Worm (Caenorhabditis elegans) whole organism, mixed stage, embryonic: ENCODE data around the gene ddx-19.

Source experiments
- nhr-12 ChIP-seq: fragments of 150-350 bp; optimal IDR thresholded peaks from 2 replicates; lab custom pipeline; 2014; ENCODE audit warnings: missing biosample characterization, missing genetic modification characterization
- nhr-237 ChIP-seq: fragments of 150-350 bp; optimal IDR thresholded peaks from 2 replicates; lab custom pipeline; 2014; ENCODE audit warnings: missing biosample characterization, missing genetic modification characterization
- nhr-28 ChIP-seq: fragments of 150-350 bp; optimal IDR thresholded peaks from 2 replicates; lab custom pipeline; 2014; ENCODE audit warnings: missing biosample characterization, missing genetic modification characterization
- pha-4 ChIP-seq: fragments of 150-350 bp; optimal IDR thresholded peaks from 2 replicates; lab custom pipeline; 2018; ENCODE audit warnings: missing biosample characterization, missing genetic modification reagents, missing genetic modification characterization
- snpc-4 ChIP-seq: fragments of 150-350 bp; optimal IDR thresholded peaks from 2 replicates; lab custom pipeline; 2014; ENCODE audit warnings: missing biosample characterization, missing genetic modification characterization
- unc-62 ChIP-seq: fragments of 150-350 bp; optimal IDR thresholded peaks from 2 replicates; lab custom pipeline; 2014; ENCODE audit warnings: missing biosample characterization, missing genetic modification reagents, missing genetic modification characterization

DNA sequence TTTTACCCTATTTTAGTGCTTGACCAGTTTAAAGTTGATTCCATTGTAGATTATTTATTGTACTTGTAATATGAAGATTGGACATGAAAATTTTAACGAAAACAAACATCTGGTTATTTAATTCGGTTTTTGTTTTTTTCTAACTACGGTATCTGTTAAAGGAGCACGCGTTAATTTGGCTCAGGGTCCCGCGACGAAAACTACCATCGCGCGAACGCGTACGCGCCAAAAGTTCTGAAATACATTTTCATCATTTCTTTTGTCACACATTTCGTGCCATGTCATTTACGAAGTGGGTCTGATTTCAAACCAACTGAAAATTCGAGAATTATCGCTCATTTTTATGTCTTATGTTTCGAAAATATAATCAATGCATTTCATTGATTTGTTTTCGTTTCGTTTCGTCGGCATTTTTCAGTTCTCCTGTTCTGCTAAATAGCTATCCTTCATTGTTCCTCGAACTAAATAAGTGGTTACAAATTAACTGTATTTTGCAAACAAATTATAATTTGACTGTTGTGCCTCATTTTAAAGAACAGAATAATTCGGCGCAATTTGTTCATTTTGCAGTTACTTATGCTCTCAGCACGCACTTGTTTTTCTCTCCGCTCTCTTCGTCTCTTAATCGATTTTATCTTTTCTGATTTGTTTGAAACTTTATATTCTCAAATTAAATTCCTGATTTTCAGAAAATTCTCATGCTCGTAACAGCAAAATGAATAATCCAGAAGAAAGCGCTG, 49.2 kb downstream of the ddx-19 start, which contains the start of gene T21B10.3:
- TF ChIP-seq nhr-237 (tag; lab: Kevin White, UChicago) (no peak), nhr-12 (tag; lab: Kevin White, UChicago) (no peak), snpc-4 (tag; lab: Kevin White, UChicago) (no peak), nhr-28 (tag; lab: Kevin White, UChicago) (no peak), unc-62 (no peak), pha-4 (no peak)
